Worm (Caenorhabditis elegans): Measurements from ENCODE around the gene ddl-1.

Gene ddl-1

DNA sequence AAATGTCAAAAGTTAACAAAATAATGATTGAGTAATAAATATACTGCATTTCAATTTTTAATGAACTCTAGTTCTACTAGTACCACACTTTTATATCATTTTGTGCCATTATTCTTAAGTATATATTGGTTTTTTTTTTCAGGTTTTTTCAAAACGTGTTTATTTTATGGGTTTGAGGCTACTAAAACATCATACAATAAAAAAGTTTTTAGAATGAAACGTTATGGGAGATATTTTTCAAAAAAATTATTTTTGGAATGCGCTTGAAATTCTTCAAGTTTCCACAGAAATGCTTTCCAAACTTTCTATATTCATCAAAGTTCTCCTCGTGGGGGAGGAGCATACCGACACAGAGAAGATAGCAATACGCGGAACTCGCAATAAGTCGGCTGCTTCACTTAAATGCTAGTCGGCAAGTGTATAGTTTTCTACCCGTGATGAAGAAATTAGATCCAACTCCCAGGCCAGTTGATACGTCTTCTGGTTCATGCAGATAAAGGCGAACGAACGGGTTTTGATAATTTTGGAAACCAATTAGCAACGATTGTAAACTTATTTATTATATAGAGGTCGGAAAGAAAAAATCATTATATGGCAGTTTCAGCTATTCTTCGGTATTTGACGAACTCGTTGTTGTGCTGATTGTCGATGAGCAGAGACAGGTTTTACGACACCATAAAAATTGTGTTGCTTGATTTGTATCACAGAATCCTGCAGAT, 48.7 kb downstream of the ddl-1 start, which contains the start of gene C17G10.10 (continued):
- TF ChIP-seq egl-18 (GFP tag; IDR thresholded peaks at IDR 0.05) (no peak), him-1 (tag; optimal IDR thresholded peaks at IDR 0.05) (peak; percentile 94), C06A6.2 (GFP tag; conservative IDR thresholded peaks at IDR 0.05) (no peak), Y53G8AR.9 (GFP tag; conservative IDR thresholded peaks at IDR 0.05) (peak; percentile 64; the same call in 1 of the 2 replicates), let-526 (GFP tag; IDR thresholded peaks at IDR 0.05) (no peak), C17E4.6 (GFP tag; IDR thresholded peaks at IDR 0.05) (no peak), K12H6.12 (tag; optimal IDR thresholded peaks at IDR 0.05) (no peak), atf-7 (tag; optimal IDR thresholded peaks at IDR 0.05) (peak; percentile 40), tbx-9 (tag; optimal IDR thresholded peaks at IDR 0.05; ENCODE audit: borderline replicate concordance) (no peak), ztf-18 (tag; optimal IDR thresholded peaks at IDR 0.05) (peak; percentile 14), T26A5.8 (tag; optimal IDR thresholded peaks at IDR 0.05) (no peak), Y56A3A.18 (GFP tag; IDR thresholded peaks at IDR 0.05) (no peak)

Data from whole organism, young adult.